Worm (Caenorhabditis elegans) whole organism, L4 larva: ENCODE results near the gene F13H8.1.

Source experiments
- D1046.2 ChIP-seq: fragments of 200-800 bp; sonication (Bioruptor generic); IDR thresholded peaks from 2 replicates; pipeline ENCODE4 v1.3.6; 2022; ENCODE audit warnings: missing genetic modification characterization, missing compliant biosample characterization
- F10B5.3 ChIP-seq: sonication (generic microtip); optimal IDR thresholded peaks from 2 replicates; lab custom pipeline; 2016; ENCODE audit warnings: mild to moderate bottlenecking, missing genetic modification characterization, missing compliant biosample characterization
- F37D6.2 ChIP-seq: sonication (generic microtip); optimal IDR thresholded peaks from 2 replicates; lab custom pipeline; 2016; ENCODE audit warnings: mild to moderate bottlenecking, missing genetic modification characterization, missing compliant biosample characterization
- F44E2.7 ChIP-seq: fragments of 200-800 bp; sonication (Bioruptor generic); IDR thresholded peaks from 2 replicates; pipeline ENCODE4 v2.1.2; 2022; ENCODE audit warnings: missing genetic modification characterization, missing compliant biosample characterization
- F49E8.2 ChIP-seq: sonication (generic microtip); optimal IDR thresholded peaks from 2 replicates; lab custom pipeline; 2016; ENCODE audit warnings: missing compliant biosample characterization, mild to moderate bottlenecking, missing genetic modification characterization, borderline replicate concordance
- Y105C5A.15 ChIP-seq: fragments of 200-800 bp; sonication (Bioruptor generic); IDR thresholded peaks from 2 replicates; pipeline ENCODE4 v1.3.6; 2022; ENCODE audit warnings: missing genetic modification characterization, missing compliant biosample characterization
- Y5F2A.4 ChIP-seq: fragments of 200-800 bp; sonication (Bioruptor generic); optimal IDR thresholded peaks from 2 replicates; lab custom pipeline; 2018; ENCODE audit warnings: mild to moderate bottlenecking, missing genetic modification characterization, missing compliant biosample characterization
- Y75B8A.6 ChIP-seq: fragments of 200-800 bp; sonication (Bioruptor generic); IDR thresholded peaks from 2 replicates; pipeline ENCODE4 v1.3.6; 2022; ENCODE audit warnings: missing genetic modification reagents, missing genetic modification characterization, missing compliant biosample characterization
- aha-1 ChIP-seq: fragments of 150-350 bp; peaks from one replicate; lab custom pipeline; 2014; ENCODE audit warnings: missing biosample characterization, missing genetic modification characterization
- aly-2 ChIP-seq: sonication (generic microtip); optimal IDR thresholded peaks from 2 replicates; lab custom pipeline; 2018; ENCODE audit warnings: missing biosample characterization, missing genetic modification characterization
- arid-1 ChIP-seq: fragments of 200-800 bp; sonication (Bioruptor generic); conservative IDR thresholded peaks from 2 replicates; pipeline ENCODE4 v1.3.6; 2022; ENCODE audit warnings: missing genetic modification reagents, missing genetic modification characterization, missing compliant biosample characterization
- ceh-28 ChIP-seq: fragments of 150-350 bp; optimal IDR thresholded peaks from 2 replicates; lab custom pipeline; 2014; ENCODE audit warnings: missing biosample characterization, missing genetic modification reagents, missing genetic modification characterization
- ceh-32 ChIP-seq: sonication (generic microtip); optimal IDR thresholded peaks from 2 replicates; lab custom pipeline; 2016; ENCODE audit warnings: mild to moderate bottlenecking, missing genetic modification characterization, missing compliant biosample characterization; ENCODE audit not compliant: poor library complexity
- ceh-44 ChIP-seq: fragments of 200-800 bp; sonication (Bioruptor generic); IDR thresholded peaks from 2 replicates; pipeline ENCODE4 v1.3.6; 2022; ENCODE audit warnings: missing genetic modification reagents, missing genetic modification characterization, missing compliant biosample characterization
- ceh-62 ChIP-seq: sonication (generic microtip); optimal IDR thresholded peaks from 2 replicates; lab custom pipeline; 2017; ENCODE audit warnings: missing biosample characterization, missing genetic modification characterization
- daf-12 ChIP-seq: fragments of 150-350 bp; optimal IDR thresholded peaks from 2 replicates; lab custom pipeline; 2014; ENCODE audit warnings: missing biosample characterization, missing genetic modification reagents, missing genetic modification characterization
- daf-19 ChIP-seq: fragments of 200-800 bp; sonication (Bioruptor generic); conservative IDR thresholded peaks from 2 replicates; pipeline ENCODE4 v1.3.6; 2022; ENCODE audit warnings: missing genetic modification characterization, missing compliant biosample characterization
- daf-8 ChIP-seq: fragments of 200-800 bp; sonication (Bioruptor generic); IDR thresholded peaks from 2 replicates; pipeline ENCODE4 v1.3.6; 2022; ENCODE audit warnings: missing genetic modification characterization, missing compliant biosample characterization
- dpl-1 ChIP-seq: fragments of 150-350 bp; optimal IDR thresholded peaks from 2 replicates; lab custom pipeline; 2014; ENCODE audit warnings: missing biosample characterization, missing genetic modification reagents, missing genetic modification characterization
- egl-43 ChIP-seq: fragments of 200-800 bp; sonication (Bioruptor generic); IDR thresholded peaks from 2 replicates; pipeline ENCODE4 v1.3.6; 2022; ENCODE audit warnings: missing genetic modification reagents, missing genetic modification characterization, missing compliant biosample characterization
- fos-1 ChIP-seq: fragments of 150-350 bp; optimal IDR thresholded peaks from 2 replicates; lab custom pipeline; 2014; ENCODE audit warnings: missing biosample characterization, missing genetic modification characterization
- jun-1 ChIP-seq: fragments of 150-350 bp; optimal IDR thresholded peaks from 2 replicates; lab custom pipeline; 2014; ENCODE audit warnings: missing biosample characterization, missing genetic modification reagents, missing genetic modification characterization
- lin-1 ChIP-seq: fragments of 200-800 bp; sonication (Bioruptor generic); IDR thresholded peaks from 2 replicates; pipeline ENCODE4 v1.3.6; 2022; ENCODE audit warnings: missing genetic modification reagents, missing genetic modification characterization, missing compliant biosample characterization
- lin-13 ChIP-seq: fragments of 150-350 bp; optimal IDR thresholded peaks from 2 replicates; lab custom pipeline; 2014; ENCODE audit warnings: missing biosample characterization, missing genetic modification reagents, missing genetic modification characterization
- lin-15B ChIP-seq: fragments of 150-350 bp; sonication (generic microtip); optimal IDR thresholded peaks from 3 replicates; lab custom pipeline; 2014; ENCODE audit warnings: missing biosample characterization, missing genetic modification characterization
- lin-29 ChIP-seq: fragments of 200-800 bp; sonication (Bioruptor generic); IDR thresholded peaks from 2 replicates; pipeline ENCODE4 v1.3.6; 2022; ENCODE audit warnings: missing genetic modification reagents, missing genetic modification characterization, missing compliant biosample characterization
- lin-38 ChIP-seq: fragments of 200-800 bp; sonication (Bioruptor generic); IDR thresholded peaks from 2 replicates; pipeline ENCODE4 v1.3.6; 2022; ENCODE audit warnings: missing genetic modification reagents, missing genetic modification characterization, missing compliant biosample characterization
- mxl-3 ChIP-seq: fragments of 200-800 bp; sonication (Bioruptor generic); optimal IDR thresholded peaks from 2 replicates; lab custom pipeline; 2018; ENCODE audit warnings: mild to moderate bottlenecking, missing genetic modification characterization, missing compliant biosample characterization
- nhr-10 ChIP-seq: fragments of 150-350 bp; optimal IDR thresholded peaks from 2 replicates; lab custom pipeline; 2014; ENCODE audit warnings: missing biosample characterization, missing genetic modification characterization
- nhr-11 ChIP-seq: fragments of 150-350 bp; optimal IDR thresholded peaks from 2 replicates; lab custom pipeline; 2014; ENCODE audit warnings: missing biosample characterization, missing genetic modification characterization
- nhr-237 ChIP-seq: sonication (generic microtip); optimal IDR thresholded peaks from 2 replicates; lab custom pipeline; 2017; ENCODE audit warnings: missing biosample characterization, missing genetic modification characterization
- nhr-25 ChIP-seq: sonication (generic microtip); optimal IDR thresholded peaks from 2 replicates; lab custom pipeline; 2017; ENCODE audit warnings: missing genetic modification characterization, mild to moderate bottlenecking, missing compliant biosample characterization, antibody characterized with exemption, moderate library complexity, borderline replicate concordance; ENCODE audit not compliant: insufficient read depth
- nhr-42 ChIP-seq: fragments of 200-800 bp; sonication (Bioruptor generic); IDR thresholded peaks from 2 replicates; pipeline ENCODE4 v1.3.6; 2022; ENCODE audit warnings: missing genetic modification characterization, missing compliant biosample characterization
- nhr-6 ChIP-seq: fragments of 150-350 bp; optimal IDR thresholded peaks from 2 replicates; lab custom pipeline; 2014; ENCODE audit warnings: missing biosample characterization, missing genetic modification characterization
- php-3 ChIP-seq: fragments of 200-800 bp; sonication (Bioruptor generic); IDR thresholded peaks from 2 replicates; pipeline ENCODE4 v1.3.6; 2022; ENCODE audit warnings: missing genetic modification reagents, missing genetic modification characterization, missing compliant biosample characterization
- saeg-2 ChIP-seq: fragments of 200-800 bp; sonication (Bioruptor generic); IDR thresholded peaks from 2 replicates; pipeline ENCODE4 v1.3.6; 2022; ENCODE audit warnings: missing genetic modification reagents, missing genetic modification characterization, missing compliant biosample characterization
- set-16 ChIP-seq: fragments of 200-800 bp; sonication (Bioruptor generic); IDR thresholded peaks from 2 replicates; pipeline ENCODE4 v1.3.6; 2022; ENCODE audit warnings: missing genetic modification reagents, missing genetic modification characterization, missing compliant biosample characterization
- snpc-1.2 ChIP-seq: fragments of 200-800 bp; sonication (Bioruptor generic); IDR thresholded peaks from 2 replicates; pipeline ENCODE4 v1.3.6; 2022; ENCODE audit warnings: missing genetic modification reagents, missing genetic modification characterization, missing compliant biosample characterization
- unc-62 ChIP-seq, 3 experiments: fragments of 150-350 bp in 1 of 3; sonication (generic microtip); optimal IDR thresholded peaks in 2 of 3; peaks in 1 of 3; 1 replicate in 1 of 3; 2 replicates in 2 of 3; lab custom pipeline; 2014 to 2017; ENCODE audit warnings: missing biosample characterization in 3 of 3, missing genetic modification characterization in 3 of 3, missing genetic modification reagents in 3 of 3, missing genotype in 1 of 3
- vab-7 ChIP-seq: fragments of 200-800 bp; sonication (Bioruptor generic); IDR thresholded peaks from 2 replicates; pipeline ENCODE4 v1.3.6; 2022; ENCODE audit warnings: missing genetic modification reagents, missing genetic modification characterization, missing compliant biosample characterization
- zfp-2 ChIP-seq: sonication (generic microtip); optimal IDR thresholded peaks from 2 replicates; lab custom pipeline; 2016; ENCODE audit warnings: mild to moderate bottlenecking, missing genetic modification characterization, missing compliant biosample characterization
- zip-11 ChIP-seq: fragments of 200-800 bp; sonication (Bioruptor generic); IDR thresholded peaks from 2 replicates; pipeline ENCODE4 v1.3.6; 2022; ENCODE audit warnings: missing genetic modification characterization, missing compliant biosample characterization
- ztf-11 ChIP-seq: fragments of 150-350 bp; optimal IDR thresholded peaks from 2 replicates; lab custom pipeline; 2014; ENCODE audit warnings: missing biosample characterization, missing genetic modification characterization

The F13H8.1 gene

ce11 chrII:6245199-6245702, 37.9 kb upstream of the F13H8.1 start, which contains the start of gene blos-4:
TSS of gene blos-4 (plus strand) at chrII:6245249.
- TF ChIP-seq aha-1 (tag; lab: Kevin White, UChicago) (no peak), dpl-1 (GFP tag; lab: Kevin White, UChicago) (peak; percentile 58)

ce11 chrII:6246054-6246453, 37.1 kb upstream of the F13H8.1 start, which contains the start of gene lelo-1:
TSS of gene lelo-1 (plus strand) at chrII:6246354.
- TF ChIP-seq F44E2.7 = no peak
- TF ChIP-seq daf-12 (tag; lab: Kevin White, UChicago) = no peak
- TF ChIP-seq Y5F2A.4 (GFP tag; lab: Kevin White, UChicago) = no peak
- TF ChIP-seq aha-1 (tag; lab: Kevin White, UChicago) = no peak
- TF ChIP-seq ceh-28 (tag; lab: Kevin White, UChicago) = no peak
- no peak for TF ChIP-seq lin-29
- TF ChIP-seq, all 104 proteins: peak for 0

ce11 chrII:6247011-6247410, 36.2 kb upstream of the F13H8.1 start, which contains the start of gene T24H7.2:
TSS of gene T24H7.2 (plus strand) at chrII:6247311.
- TF ChIP-seq nhr-42 = no peak
- no peak for TF ChIP-seq vab-7 (GFP tag; lab: Robert Waterston, UW)
- no peak for TF ChIP-seq ztf-11
- no peak for TF ChIP-seq F49E8.2 (tag; lab: Kevin White, UChicago)
- no peak for TF ChIP-seq Y75B8A.6 (GFP tag; lab: Robert Waterston, UW)
- no peak for TF ChIP-seq zip-11 (GFP tag; lab: Robert Waterston, UW)
- TF ChIP-seq saeg-2 = no peak
- TF ChIP-seq daf-8 (GFP tag; lab: Robert Waterston, UW) = no peak
- TF ChIP-seq jun-1 (tag; lab: Kevin White, UChicago) = no peak
- no peak for TF ChIP-seq F44E2.7
- no peak for TF ChIP-seq set-16 (GFP tag; lab: Robert Waterston, UW)
- no peak for TF ChIP-seq nhr-6 (tag; lab: Kevin White, UChicago)
- no peak for TF ChIP-seq ceh-32 (tag; lab: Kevin White, UChicago)
- TF ChIP-seq ceh-62 (tag; lab: Kevin White, UChicago) = no peak
- TF ChIP-seq arid-1 = no peak
- no peak for TF ChIP-seq F10B5.3 (tag; lab: Kevin White, UChicago)
- TF ChIP-seq lin-1 = no peak

- peak in 1 of 2 experiments; percentile 92 for TF ChIP-seq unc-62 (GFP tag; optimal IDR thresholded peaks at IDR 0.05 in 1 of 2; lab: Kevin White, UChicago)
- TF ChIP-seq unc-62 (tag; optimal IDR thresholded peaks at IDR 0.05; lab: Kevin White, UChicago) = no peak
- TF ChIP-seq F44E2.7 = no peak
Measured at ce11 chrII:6248029-6248428, 35.2 kb upstream of the F13H8.1 start.

ce11 chrII:6248503-6248902, 34.7 kb upstream of the F13H8.1 start:
- TF ChIP-seq nhr-10 = no peak
- TF ChIP-seq snpc-1.2 = peak; percentile 77
- TF ChIP-seq mxl-3 (GFP tag; lab: Kevin White, UChicago) = peak; percentile 56
- no peak for TF ChIP-seq ceh-32 (tag; lab: Kevin White, UChicago)
- no peak for TF ChIP-seq lin-29
- TF ChIP-seq nhr-42 = no peak
- TF ChIP-seq nhr-25 = no peak
- no peak for TF ChIP-seq nhr-237 (tag; lab: Kevin White, UChicago)
- TF ChIP-seq zfp-2 (tag; lab: Kevin White, UChicago) = no peak
- no peak for TF ChIP-seq lin-15B
- TF ChIP-seq saeg-2 = no peak
- peak; percentile 11; the same call in 1 of the 2 replicates for TF ChIP-seq set-16 (GFP tag; lab: Robert Waterston, UW)
- TF ChIP-seq D1046.2 (GFP tag; lab: Robert Waterston, UW) = peak; percentile 77; the same call in 1 of the 2 replicates
- TF ChIP-seq lin-13 (GFP tag; lab: Kevin White, UChicago) = no peak
- no peak for TF ChIP-seq egl-43 (GFP tag; lab: Robert Waterston, UW)
- TF ChIP-seq fos-1 = no peak
- peak; percentile 21; the same call in 1 of the 2 replicates for TF ChIP-seq Y105C5A.15 (GFP tag; lab: Robert Waterston, UW)
- TF ChIP-seq aly-2 (tag; lab: Kevin White, UChicago) = no peak
- TF ChIP-seq jun-1 (tag; lab: Kevin White, UChicago) = no peak
- TF ChIP-seq lin-38 = peak; percentile 70
- TF ChIP-seq ceh-44 (GFP tag; lab: Robert Waterston, UW) = no peak
- TF ChIP-seq php-3 (GFP tag; lab: Robert Waterston, UW) = peak; percentile 67; the same call in 1 of the 2 replicates
- TF ChIP-seq F37D6.2 (tag; lab: Kevin White, UChicago) = no peak
- no peak for TF ChIP-seq nhr-11 (tag; lab: Kevin White, UChicago)
- TF ChIP-seq daf-19 (GFP tag; lab: Robert Waterston, UW) = peak; percentile 22; the same call in 1 of the 2 replicates
